Worm (Caenorhabditis elegans): ENCODE data around the gene F54F7.10.

DNA sequence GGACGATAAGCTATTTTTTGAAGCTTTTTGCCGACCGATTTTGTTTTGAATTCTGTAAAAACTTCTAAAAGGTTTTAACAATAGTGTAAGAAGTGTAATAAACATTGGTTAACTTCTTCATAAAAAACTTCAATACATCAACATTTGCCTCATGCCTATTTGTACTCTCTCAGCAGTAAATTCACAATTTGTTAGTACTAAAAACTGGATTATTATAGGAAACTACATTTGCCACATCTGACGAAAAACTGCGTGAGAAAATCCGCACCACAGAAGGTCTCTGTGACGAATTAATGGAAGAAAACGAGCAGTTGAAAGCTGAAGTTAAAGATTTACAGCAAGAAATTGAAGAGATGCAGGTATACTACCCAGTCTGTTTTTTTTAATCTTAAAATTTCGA is 35.9 kb upstream of the F54F7.10 start:
- TF ChIP-seq nhr-77 (tag; optimal IDR thresholded peaks at IDR 0.05) (no peak), duxl-1 (tag; optimal IDR thresholded peaks at IDR 0.05; ENCODE audit: poor library complexity) (no peak), lin-15B (tag; optimal IDR thresholded peaks at IDR 0.05) (no peak), fkh-10 (GFP tag; optimal IDR thresholded peaks at IDR 0.05) (no peak), mdt-29 (GFP tag; IDR thresholded peaks at IDR 0.05) (no peak), dpl-1 (GFP tag; optimal IDR thresholded peaks at IDR 0.05) (no peak), ZK546.5 (tag; optimal IDR thresholded peaks at IDR 0.05) (no peak), skn-1 (tag; optimal IDR thresholded peaks at IDR 0.05) (no peak)
